Worm (Caenorhabditis elegans) whole organism, L3 larva: ENCODE measurements around the gene metl-1.
A peak's percentile ranks its signal among the peaks of the same experiment; 100 is the strongest.

Experiments used
- R02D3.7 ChIP-seq: fragments of 150-350 bp; optimal IDR thresholded peaks from 2 replicates; lab custom pipeline; 2014; ENCODE audit warnings: missing biosample characterization, missing genetic modification characterization
- ceh-16 ChIP-seq: sonication (generic microtip); optimal IDR thresholded peaks from 2 replicates; lab custom pipeline; 2017; ENCODE audit warnings: missing biosample characterization, missing genetic modification characterization
- ceh-82 ChIP-seq: fragments of 150-350 bp; optimal IDR thresholded peaks from 2 replicates; lab custom pipeline; 2014; ENCODE audit warnings: missing biosample characterization, missing genetic modification characterization
- daf-12 ChIP-seq: fragments of 150-350 bp; optimal IDR thresholded peaks from 2 replicates; lab custom pipeline; 2014; ENCODE audit warnings: missing biosample characterization, missing genetic modification reagents, missing genetic modification characterization
- elt-2 ChIP-seq: sonication (generic microtip); optimal IDR thresholded peaks from 2 replicates; lab custom pipeline; 2016; ENCODE audit warnings: missing genetic modification reagents, mild to moderate bottlenecking, missing genetic modification characterization, missing compliant biosample characterization
- fkh-2 ChIP-seq: fragments of 150-350 bp; optimal IDR thresholded peaks from 2 replicates; lab custom pipeline; 2014; ENCODE audit warnings: missing biosample characterization, missing genetic modification reagents, missing genetic modification characterization
- fos-1 ChIP-seq: fragments of 150-350 bp; optimal IDR thresholded peaks from 2 replicates; lab custom pipeline; 2014; ENCODE audit warnings: missing biosample characterization, missing genetic modification characterization
- mml-1 ChIP-seq: fragments of 150-350 bp; sonication (generic microtip); optimal IDR thresholded peaks from 3 replicates; lab custom pipeline; 2014; ENCODE audit warnings: missing biosample characterization, missing genetic modification characterization
- nhr-67 ChIP-seq: fragments of 150-350 bp; optimal IDR thresholded peaks from 2 replicates; lab custom pipeline; 2014; ENCODE audit warnings: missing biosample characterization, missing genetic modification characterization
- pqm-1 ChIP-seq: fragments of 150-350 bp; optimal IDR thresholded peaks from 2 replicates; lab custom pipeline; 2017; ENCODE audit warnings: missing biosample characterization, missing genetic modification characterization, inconsistent platforms
- unc-39 ChIP-seq: sonication (generic microtip); optimal IDR thresholded peaks from 4 replicates; lab custom pipeline; 2017; ENCODE audit warnings: missing biosample characterization, missing genetic modification characterization

The metl-1 gene

DNA sequence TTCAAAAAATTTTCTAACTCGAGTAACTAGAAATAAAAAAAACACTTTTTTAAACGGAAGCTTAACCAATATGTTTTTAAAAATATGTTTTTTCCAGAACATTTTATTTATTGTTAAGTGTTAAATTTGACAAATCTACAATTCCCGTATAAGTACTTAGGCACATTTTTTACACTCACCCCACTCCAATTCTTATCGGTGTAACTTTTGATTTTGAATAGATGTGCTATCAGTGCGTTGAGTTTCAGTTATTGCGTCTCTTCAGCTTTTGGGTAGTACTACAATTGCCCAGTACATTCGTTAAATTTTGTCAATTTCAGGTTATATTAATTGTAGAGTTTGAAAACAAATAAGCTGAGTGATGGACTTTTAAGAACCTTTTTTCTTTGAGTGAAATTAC lies 49.3 kb downstream of the metl-1 start:
- TF ChIP-seq fos-1 (tag; lab: Kevin White, UChicago) (no peak), pqm-1 (tag; lab: Kevin White, UChicago) (peak; percentile 51), unc-39 (tag; lab: Kevin White, UChicago) (no peak), fkh-2 (no peak), elt-2 (peak; percentile 32), ceh-82 (tag; lab: Kevin White, UChicago) (no peak), nhr-67 (no peak), daf-12 (tag; lab: Kevin White, UChicago) (no peak), R02D3.7 (tag; lab: Kevin White, UChicago) (no peak), ceh-16 (tag; lab: Kevin White, UChicago) (no peak), mml-1 (tag; lab: Kevin White, UChicago) (no peak)
